Worm (Caenorhabditis elegans): ENCODE measurements around the gene C46G7.1.

- TF ChIP-seq egl-27 (tag; optimal IDR thresholded peaks at IDR 0.05) (no peak), aly-2 (tag; optimal IDR thresholded peaks at IDR 0.05) (no peak), dsc-1 (tag; optimal IDR thresholded peaks at IDR 0.05) (no peak), ces-1 (GFP tag; optimal IDR thresholded peaks at IDR 0.05) (no peak), zag-1 (tag; optimal IDR thresholded peaks at IDR 0.05) (no peak), fos-1 (tag; optimal IDR thresholded peaks at IDR 0.05) (no peak), jun-1 (tag; optimal IDR thresholded peaks at IDR 0.05) (no peak), snpc-4 (tag; optimal IDR thresholded peaks at IDR 0.05) (no peak), skn-1 (tag; optimal IDR thresholded peaks at IDR 0.05) (no peak), rnt-1 (tag; optimal IDR thresholded peaks at IDR 0.05) (no peak), C16A3.4 (tag; optimal IDR thresholded peaks at IDR 0.05) (no peak), nhr-237 (tag; optimal IDR thresholded peaks at IDR 0.05) (no peak)
These were observed 47.4 kb downstream of the C46G7.1 start for ce11 chrIV:6065186-6065585.

All from whole organism, L1 larva.